Worm (Caenorhabditis elegans) whole organism, L1 larva: ENCODE data around the gene pptr-1.

ENCODE experiments used
- alr-1 ChIP-seq: fragments of 200-800 bp; sonication (Bioruptor generic); optimal IDR thresholded peaks from 2 replicates; lab custom pipeline; 2018; ENCODE audit warnings: borderline replicate concordance, mild to moderate bottlenecking, missing genetic modification characterization, missing compliant biosample characterization
- aly-2 ChIP-seq: fragments of 150-350 bp; optimal IDR thresholded peaks from 2 replicates; lab custom pipeline; 2014; ENCODE audit warnings: missing biosample characterization, missing genetic modification characterization
- blmp-1 ChIP-seq: fragments of 150-350 bp; optimal IDR thresholded peaks from 2 replicates; lab custom pipeline; 2014; ENCODE audit warnings: missing biosample characterization, missing genetic modification characterization
- ceh-82 ChIP-seq, 3 experiments: fragments of 150-350 bp in 1 of 3; sonication (generic microtip) in 2 of 3; optimal IDR thresholded peaks; 2 replicates each; lab custom pipeline; 2014 to 2017; ENCODE audit warnings: missing biosample characterization in 3 of 3, missing genetic modification characterization in 3 of 3
- ces-1 ChIP-seq: fragments of 150-350 bp; optimal IDR thresholded peaks from 2 replicates; lab custom pipeline; 2014; ENCODE audit warnings: missing biosample characterization, missing genetic modification reagents, missing genetic modification characterization
- dpl-1 ChIP-seq, 3 experiments: fragments of 150-350 bp in 2 of 3; sonication (generic microtip) in 1 of 3; optimal IDR thresholded peaks; 2 replicates each; lab custom pipeline; 2014 to 2017; ENCODE audit warnings: missing biosample characterization in 3 of 3, missing genetic modification characterization in 3 of 3, missing genetic modification reagents in 3 of 3
- fkh-10 ChIP-seq: sonication (generic microtip); optimal IDR thresholded peaks from 2 replicates; lab custom pipeline; 2017; ENCODE audit warnings: missing biosample characterization, missing genetic modification reagents, missing genetic modification characterization
- fos-1 ChIP-seq: fragments of 150-350 bp; optimal IDR thresholded peaks from 2 replicates; lab custom pipeline; 2014; ENCODE audit warnings: missing biosample characterization, missing genetic modification characterization
- hlh-17 ChIP-seq: fragments of 200-800 bp; sonication (Bioruptor generic); optimal IDR thresholded peaks from 2 replicates; lab custom pipeline; 2018; ENCODE audit warnings: missing genetic modification characterization, mild to moderate bottlenecking, missing compliant biosample characterization, moderate library complexity, borderline replicate concordance
- jun-1 ChIP-seq: fragments of 150-350 bp; optimal IDR thresholded peaks from 2 replicates; lab custom pipeline; 2014; ENCODE audit warnings: missing biosample characterization, missing genetic modification reagents, missing genetic modification characterization
- nhr-12 ChIP-seq: sonication (generic microtip); optimal IDR thresholded peaks from 2 replicates; lab custom pipeline; 2017; ENCODE audit warnings: missing biosample characterization, missing genetic modification characterization
- sox-4 ChIP-seq: sonication (generic microtip); optimal IDR thresholded peaks from 2 replicates; lab custom pipeline; 2016; ENCODE audit warnings: missing genetic modification characterization, missing compliant biosample characterization
- zag-1 ChIP-seq: fragments of 150-350 bp; optimal IDR thresholded peaks from 2 replicates; lab custom pipeline; 2014; ENCODE audit warnings: missing biosample characterization, missing genetic modification characterization
- ztf-11 ChIP-seq, 2 experiments: sonication (generic microtip); optimal IDR thresholded peaks; 2 replicates each; lab custom pipeline; 2016 to 2017; ENCODE audit warnings: missing genetic modification characterization in 2 of 2, missing biosample characterization in 1 of 2, missing compliant biosample characterization in 1 of 2

ce11 chrV:16377849-16378248 lies 20.5 kb downstream of the pptr-1 start, which contains the start of gene F13A7.1:
- TF ChIP-seq ces-1 (no peak), alr-1 (tag; lab: Kevin White, UChicago) (no peak), aly-2 (tag; lab: Kevin White, UChicago) (no peak), dpl-1 (GFP tag; optimal IDR thresholded peaks at IDR 0.05; lab: Kevin White, UChicago) (no peak), hlh-17 (no peak), sox-4 (tag; lab: Kevin White, UChicago) (no peak), blmp-1 (tag; lab: Kevin White, UChicago) (no peak), fkh-10 (GFP tag; lab: Kevin White, UChicago) (no peak), zag-1 (tag; lab: Kevin White, UChicago) (no peak), jun-1 (tag; lab: Kevin White, UChicago) (no peak), ztf-11 (tag; optimal IDR thresholded peaks at IDR 0.05; lab: Kevin White, UChicago) (no peak), ceh-82 (tag; optimal IDR thresholded peaks at IDR 0.05; lab: Kevin White, UChicago) (no peak), nhr-12 (tag; lab: Kevin White, UChicago) (no peak), fos-1 (no peak)
